Worm (Caenorhabditis elegans) whole organism, early embryonic: ENCODE results near the gene Y51H7C.10.

Source experiments
- ama-1 ChIP-seq: fragments of 150-350 bp; optimal IDR thresholded peaks from 2 replicates; lab custom pipeline; 2014
- hmg-4 ChIP-seq: fragments of 200-800 bp; sonication (Bioruptor generic); optimal IDR thresholded peaks from 2 replicates; lab custom pipeline; 2018; ENCODE audit warnings: mild to moderate bottlenecking, missing genetic modification characterization, missing compliant biosample characterization
- tra-4 ChIP-seq: sonication (generic microtip); optimal IDR thresholded peaks from 2 replicates; lab custom pipeline; 2017; ENCODE audit warnings: missing genetic modification characterization, missing compliant biosample characterization

ce11 chrII:1371533-1371932, 52.0 kb downstream of the Y51H7C.10 start:
- TF ChIP-seq tra-4 (tag; lab: Kevin White, UChicago) = no peak
- no peak for TF ChIP-seq ama-1 (lab: Kevin White, UChicago)
- TF ChIP-seq hmg-4 (GFP tag; lab: Kevin White, UChicago) = no peak
